Worm (Caenorhabditis elegans): ENCODE data around the gene best-9.

DNA sequence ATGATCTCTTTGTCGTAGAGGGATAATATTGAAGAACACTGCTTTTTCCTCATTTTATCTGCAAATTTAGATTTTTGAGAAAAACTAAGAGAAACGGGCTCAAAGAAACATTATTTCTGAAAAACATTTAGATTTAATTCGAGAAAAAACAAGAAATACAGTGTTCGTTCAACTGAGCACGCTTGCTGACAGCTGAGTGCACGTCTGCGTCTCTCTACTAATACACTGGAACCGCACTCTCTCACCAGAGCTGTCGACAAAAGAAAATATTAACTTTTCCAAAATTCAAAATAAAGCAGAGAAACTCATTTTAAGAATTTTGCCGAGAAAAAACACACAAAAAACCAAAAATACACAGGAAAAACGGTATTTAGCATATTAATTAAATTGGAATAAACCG lies 52.8 kb downstream of the best-9 start, which contains the start of gene drh-1:
- TF ChIP-seq nhr-71 (tag; optimal IDR thresholded peaks at IDR 0.05) (no peak), hpl-2 (GFP tag; optimal IDR thresholded peaks at IDR 0.05) (no peak)

All from whole organism, L1 larva.